Worm (Caenorhabditis elegans) whole organism, L2 larva: ENCODE data around the gene bra-1.

Experiments
- R02D3.7 ChIP-seq: fragments of 150-350 bp; optimal IDR thresholded peaks from 2 replicates; lab custom pipeline; 2014; ENCODE audit warnings: missing biosample characterization, missing genetic modification characterization
- ceh-16 ChIP-seq: fragments of 150-350 bp; optimal IDR thresholded peaks from 2 replicates; lab custom pipeline; 2014; ENCODE audit warnings: missing biosample characterization, missing genetic modification characterization
- elt-3 ChIP-seq: sonication (generic microtip); optimal IDR thresholded peaks from 2 replicates; lab custom pipeline; 2017; ENCODE audit warnings: missing biosample characterization, missing genetic modification characterization
- nhr-11 ChIP-seq: fragments of 150-350 bp; optimal IDR thresholded peaks from 2 replicates; lab custom pipeline; 2014; ENCODE audit warnings: missing biosample characterization, missing genetic modification characterization
- nhr-77 ChIP-seq: fragments of 150-350 bp; optimal IDR thresholded peaks from 2 replicates; lab custom pipeline; 2014; ENCODE audit warnings: missing biosample characterization, missing genetic modification characterization
- zag-1 ChIP-seq: fragments of 150-350 bp; optimal IDR thresholded peaks from 2 replicates; lab custom pipeline; 2014; ENCODE audit warnings: missing biosample characterization, missing genetic modification characterization

- TF ChIP-seq ceh-16 (tag; lab: Kevin White, UChicago) (no peak), nhr-11 (tag; lab: Kevin White, UChicago) (no peak), zag-1 (no peak), R02D3.7 (tag; lab: Kevin White, UChicago) (no peak), elt-3 (tag; lab: Kevin White, UChicago) (no peak), nhr-77 (no peak)
Measured at ce11 chrX:13605854-13606253, 7.6 kb downstream of the bra-1 start.
